Fruit fly (Drosophila melanogaster): ENCODE results near the gene Cbp80.

- TF ChIP-seq usp (GFP tag; optimal IDR thresholded peaks at IDR 0.05): no peak
- TF ChIP-seq EcR (GFP tag; optimal IDR thresholded peaks at IDR 0.05): no peak
- no peak for TF ChIP-seq psq (optimal IDR thresholded peaks at IDR 0.05)
- TF ChIP-seq pan (optimal IDR thresholded peaks at IDR 0.05): no peak
- no peak for TF ChIP-seq CG8478 (optimal IDR thresholded peaks at IDR 0.05)
- no peak for TF ChIP-seq Dll (optimal IDR thresholded peaks at IDR 0.05)
Measured at dm6 chrX:4606447-4606846, 43.4 kb upstream of the Cbp80 start.

Measured in whole organism.